Fruit fly (Drosophila melanogaster) whole organism, wandering third instar larva: ENCODE measurements around the gene CG13607.

Source experiments
- Abd-B ChIP-seq: fragments of >200 bp; optimal IDR thresholded peaks from 2 replicates; lab custom pipeline; 2017; ENCODE audit warnings: missing biosample characterization, missing genetic modification characterization
- CG32264 ChIP-seq: fragments of 200-800 bp; sonication (Bioruptor generic); optimal IDR thresholded peaks from 2 replicates; lab custom pipeline; 2016; ENCODE audit warnings: missing biosample characterization, missing genetic modification characterization
- CrebA ChIP-seq: fragments of 200-800 bp; sonication (Bioruptor generic); optimal IDR thresholded peaks from 2 replicates; lab custom pipeline; 2016; ENCODE audit warnings: missing biosample characterization, mild to moderate bottlenecking, missing genetic modification characterization, borderline replicate concordance
- Dfd ChIP-seq: fragments of >200 bp; optimal IDR thresholded peaks from 2 replicates; lab custom pipeline; 2017; ENCODE audit warnings: missing biosample characterization, missing genetic modification characterization
- Dif ChIP-seq: fragments of 200-275, 200-300 bp; sonication (Bioruptor generic); optimal IDR thresholded peaks from 2 replicates; lab custom pipeline; 2018; ENCODE audit warnings: missing biosample characterization, missing genetic modification characterization; ENCODE audit not compliant: partially characterized antibody
- GATAd ChIP-seq: sonication (Bioruptor generic); optimal IDR thresholded peaks from 2 replicates; lab custom pipeline; 2016; ENCODE audit warnings: missing biosample characterization, missing genetic modification characterization
- HLH106 ChIP-seq: fragments of 200-800 bp; optimal IDR thresholded peaks from 3 replicates; lab custom pipeline; 2019; ENCODE audit warnings: missing biosample characterization, mild to moderate bottlenecking, missing genetic modification characterization, moderate library complexity
- Hnf4 ChIP-seq: fragments of 200-800 bp; sonication (Bioruptor generic); optimal IDR thresholded peaks from 2 replicates; lab custom pipeline; 2016; ENCODE audit warnings: missing biosample characterization, mild to moderate bottlenecking, missing genetic modification characterization
- Hr78 ChIP-seq: fragments of >200 bp; optimal IDR thresholded peaks from 2 replicates; lab custom pipeline; 2017; ENCODE audit warnings: missing biosample characterization, missing genetic modification characterization
- Hr83 ChIP-seq: fragments of 200-300 bp; sonication (Bioruptor generic); optimal IDR thresholded peaks from 2 replicates; lab custom pipeline; 2016; ENCODE audit warnings: missing biosample characterization, mild to moderate bottlenecking, missing genetic modification characterization, moderate library complexity; ENCODE audit not compliant: poor library complexity, severe bottlenecking
- Jra ChIP-seq: sonication (Bioruptor generic); optimal IDR thresholded peaks from 2 replicates; lab custom pipeline; 2016; ENCODE audit warnings: missing biosample characterization, missing genetic modification characterization
- Mio ChIP-seq: sonication (Bioruptor generic); optimal IDR thresholded peaks from 2 replicates; lab custom pipeline; 2016; ENCODE audit warnings: missing biosample characterization, missing genetic modification characterization
- Myc ChIP-seq: fragments of >200 bp; optimal IDR thresholded peaks from 2 replicates; lab custom pipeline; 2017
- N ChIP-seq: fragments of >200 bp; optimal IDR thresholded peaks from 2 replicates; lab custom pipeline; 2018; ENCODE audit warnings: missing biosample characterization, missing external identifiers, missing genetic modification characterization
- OdsH ChIP-seq: fragments of 200-800 bp; sonication (Bioruptor generic); optimal IDR thresholded peaks from 2 replicates; lab custom pipeline; 2016; ENCODE audit warnings: missing biosample characterization, mild to moderate bottlenecking, missing genetic modification characterization
- Rel ChIP-seq, 2 experiments: fragments of 200-800 bp; sonication (Bioruptor generic) in 1 of 2; optimal IDR thresholded peaks; 2 replicates in 1 of 2; 3 replicates in 1 of 2; lab custom pipeline; 2016 to 2019; ENCODE audit warnings: mild to moderate bottlenecking in 2 of 2, missing biosample characterization in 2 of 2, missing genetic modification characterization in 2 of 2, moderate library complexity in 1 of 2
- Vsx2 ChIP-seq: fragments of 200-300, 225-300 bp; sonication (Bioruptor generic); optimal IDR thresholded peaks from 2 replicates; lab custom pipeline; 2018; ENCODE audit warnings: missing biosample characterization, missing genetic modification characterization; ENCODE audit not compliant: partially characterized antibody
- br ChIP-seq: fragments of 200-800 bp; sonication (Bioruptor generic); optimal IDR thresholded peaks from 2 replicates; lab custom pipeline; 2016; ENCODE audit warnings: missing biosample characterization, missing genetic modification characterization
- brk ChIP-seq: fragments of 200-800 bp; sonication (Bioruptor generic); optimal IDR thresholded peaks from 2 replicates; lab custom pipeline; 2016; ENCODE audit warnings: missing biosample characterization, mild to moderate bottlenecking, missing genetic modification characterization
- dl ChIP-seq, 2 experiments: fragments of 175-275, 200-275 bp in 1 of 2; fragments of 200-275 bp in 1 of 2; sonication (Bioruptor generic); optimal IDR thresholded peaks; lab custom pipeline; 2018; ENCODE audit warnings: mild to moderate bottlenecking in 2 of 2, missing biosample characterization in 2 of 2, missing genetic modification characterization in 2 of 2, moderate library complexity in 2 of 2; ENCODE audit not compliant: partially characterized antibody in 2 of 2, insufficient read depth in 1 of 2
- dmrt93B ChIP-seq: fragments of 200-800 bp; sonication (Bioruptor generic); optimal IDR thresholded peaks from 2 replicates; lab custom pipeline; 2018; ENCODE audit warnings: missing biosample characterization, mild to moderate bottlenecking, missing genetic modification characterization
- dsf ChIP-seq: sonication (Bioruptor generic); optimal IDR thresholded peaks from 2 replicates; lab custom pipeline; 2016; ENCODE audit warnings: missing biosample characterization, missing genetic modification characterization, borderline replicate concordance
- ey ChIP-seq: fragments of 200-800 bp; sonication (Bioruptor generic); optimal IDR thresholded peaks from 2 replicates; lab custom pipeline; 2016; ENCODE audit warnings: missing biosample characterization, missing genetic modification characterization
- foxo ChIP-seq, 2 experiments: fragments of 200-800 bp; sonication (Bioruptor generic); optimal IDR thresholded peaks; 2 replicates in 1 of 2; 3 replicates in 1 of 2; lab custom pipeline; 2016 to 2017; ENCODE audit warnings: missing biosample characterization in 2 of 2, missing genetic modification characterization in 2 of 2
- fru ChIP-seq: fragments of 200-800 bp; sonication (Bioruptor generic); optimal IDR thresholded peaks from 3 replicates; lab custom pipeline; 2016; ENCODE audit warnings: missing biosample characterization, mild to moderate bottlenecking, missing genetic modification characterization
- h ChIP-seq: fragments of 200-800 bp; sonication (Bioruptor generic); optimal IDR thresholded peaks from 3 replicates; lab custom pipeline; 2016; ENCODE audit warnings: missing biosample characterization, mild to moderate bottlenecking, missing genetic modification characterization
- jim ChIP-seq: fragments of 175-275, 200-325 bp; sonication (Bioruptor generic); optimal IDR thresholded peaks from 2 replicates; lab custom pipeline; 2016; ENCODE audit warnings: missing biosample characterization, mild to moderate bottlenecking, missing genetic modification characterization
- lola ChIP-seq: fragments of >200 bp; optimal IDR thresholded peaks from 2 replicates; lab custom pipeline; 2017; ENCODE audit warnings: missing biosample characterization, missing genetic modification characterization
- pan ChIP-seq: fragments of >200 bp; optimal IDR thresholded peaks from 2 replicates; lab custom pipeline; 2017
- psq ChIP-seq: fragments of 200-800 bp; sonication (Bioruptor generic); optimal IDR thresholded peaks from 3 replicates; lab custom pipeline; 2017; ENCODE audit warnings: missing biosample characterization, mild to moderate bottlenecking, missing genetic modification characterization, moderate library complexity
- rgr ChIP-seq: fragments of 200-800 bp; sonication (Bioruptor generic); optimal IDR thresholded peaks from 3 replicates; lab custom pipeline; 2016; ENCODE audit warnings: missing biosample characterization, mild to moderate bottlenecking, missing genetic modification characterization
- sage ChIP-seq: fragments of 200-800 bp; sonication (Bioruptor generic); optimal IDR thresholded peaks from 2 replicates; lab custom pipeline; 2016; ENCODE audit warnings: missing biosample characterization, mild to moderate bottlenecking, missing genetic modification characterization
- sv ChIP-seq: fragments of 200-800 bp; sonication (Bioruptor generic); optimal IDR thresholded peaks from 3 replicates; lab custom pipeline; 2016; ENCODE audit warnings: missing biosample characterization, missing genetic modification characterization
- tai ChIP-seq: sonication (Bioruptor generic); optimal IDR thresholded peaks from 2 replicates; lab custom pipeline; 2016; ENCODE audit warnings: missing biosample characterization, missing genetic modification characterization
- usp ChIP-seq: fragments of >200 bp; optimal IDR thresholded peaks from 2 replicates; lab custom pipeline; 2017; ENCODE audit warnings: missing biosample characterization, missing genetic modification characterization
- woc ChIP-seq: sonication (Bioruptor generic); optimal IDR thresholded peaks from 2 replicates; lab custom pipeline; 2016; ENCODE audit warnings: missing biosample characterization, mild to moderate bottlenecking, missing genetic modification characterization

Gene CG13607

dm6 chr3R:24103708-24104107 is 12.4 kb downstream of the CG13607 start:
- no peak for TF ChIP-seq Dif
- TF ChIP-seq h (GFP tag; lab: Kevin White, UChicago): no peak
- no peak for TF ChIP-seq Abd-B (GFP tag; lab: Kevin White, UChicago)
- no peak for TF ChIP-seq lola (GFP tag; lab: Kevin White, UChicago)
- TF ChIP-seq Myc (lab: Kevin White, UChicago): no peak

DNA sequence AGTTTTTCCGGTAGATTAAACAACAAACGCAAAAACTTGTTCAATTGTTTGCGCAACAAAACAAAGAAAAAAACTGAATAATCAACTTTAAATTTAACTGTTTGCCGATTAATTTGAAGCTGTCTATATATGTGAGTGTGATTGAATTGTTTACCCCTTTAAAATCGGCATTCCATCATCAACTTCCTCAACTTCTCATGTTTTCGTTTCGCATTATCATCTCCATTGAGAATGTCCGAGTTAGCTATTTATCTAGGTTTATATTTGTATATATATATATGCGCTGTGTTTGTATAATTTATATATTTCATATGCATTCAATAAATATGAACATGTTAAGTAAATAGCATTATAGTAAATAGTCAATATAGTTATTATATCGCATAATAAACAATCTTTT is 13.7 kb downstream of the CG13607 start:
- TF ChIP-seq N (GFP tag; lab: Kevin White, UChicago) (no peak), Hnf4 (no peak), Mio (no peak), sage (GFP tag; lab: Kevin White, UChicago) (no peak), dmrt93B (no peak), h (GFP tag; lab: Kevin White, UChicago) (no peak), ey (GFP tag; lab: Kevin White, UChicago) (no peak), psq (GFP tag; lab: Kevin White, UChicago) (no peak), OdsH (GFP tag; lab: Kevin White, UChicago) (no peak), lola (GFP tag; lab: Kevin White, UChicago) (no peak), pan (lab: Kevin White, UChicago) (no peak), foxo (GFP tag; optimal IDR thresholded peaks at IDR 0.05; lab: Kevin White, UChicago) (no peak), GATAd (GFP tag; lab: Kevin White, UChicago) (no peak), Vsx2 (GFP tag; lab: Kevin White, UChicago) (no peak), tai (GFP tag; lab: Kevin White, UChicago) (no peak), dl (GFP tag; optimal IDR thresholded peaks at IDR 0.05; lab: Kevin White, UChicago; ENCODE audit: insufficient read depth in 1 of 2, partially characterized antibody in 2 of 2) (no peak), br (GFP tag; lab: Kevin White, UChicago) (no peak), woc (no peak)

dm6 chr3R:24101437-24101836 is 14.7 kb downstream of the CG13607 start:
- TF ChIP-seq pan (lab: Kevin White, UChicago): no peak

dm6 chr3R:24100717-24101116 is 15.4 kb downstream of the CG13607 start:
- TF ChIP-seq psq (GFP tag; lab: Kevin White, UChicago) (peak; percentile 62), foxo (GFP tag; optimal IDR thresholded peaks at IDR 0.05; lab: Kevin White, UChicago) (no peak)

DNA sequence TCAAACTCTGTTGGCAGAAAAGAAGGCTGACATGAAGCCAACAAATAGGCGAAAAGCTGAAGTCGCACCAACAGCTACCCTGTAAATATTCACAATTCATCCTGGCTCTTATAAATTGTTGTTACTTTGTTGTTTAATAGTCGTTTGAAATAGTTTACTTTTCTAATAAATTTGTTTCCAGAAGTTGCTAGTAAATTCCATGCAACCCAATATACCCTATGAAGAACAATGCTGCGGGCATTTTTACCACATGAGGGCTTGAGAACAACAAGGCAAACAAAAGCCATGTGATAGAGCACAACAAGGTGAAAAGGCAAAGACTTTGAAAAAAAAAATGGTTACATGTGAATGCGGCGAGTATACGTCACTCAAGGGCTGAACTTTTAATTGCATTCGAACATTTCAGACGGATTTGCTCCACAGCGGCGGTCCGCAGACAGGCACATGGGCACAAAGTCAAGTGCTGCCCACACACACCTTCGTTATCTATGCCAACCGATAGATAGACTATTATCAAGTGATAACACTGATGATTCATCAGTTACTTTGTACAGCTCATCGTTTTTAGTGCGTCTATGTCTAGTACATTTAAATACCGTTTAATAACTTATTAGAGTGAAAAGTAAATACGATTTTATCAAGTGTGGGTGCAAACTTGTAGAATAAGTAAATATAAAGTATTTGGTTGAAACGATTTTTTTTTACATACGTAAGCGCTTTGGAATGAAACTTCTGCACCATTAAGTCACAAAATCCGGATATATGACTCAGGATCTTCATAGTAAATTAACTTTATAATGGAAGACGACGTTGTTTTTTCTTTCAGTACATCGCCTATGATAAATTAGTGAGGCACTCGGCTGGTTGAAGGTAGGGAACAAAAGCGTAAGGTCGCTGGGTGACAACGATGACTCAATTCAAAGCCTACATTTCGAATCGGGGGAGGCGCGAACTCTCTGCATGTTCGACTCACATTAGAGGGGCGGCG is 16.8 kb downstream of the CG13607 start:
- TF ChIP-seq Hr78 (GFP tag; lab: Kevin White, UChicago) (no peak), sv (GFP tag; lab: Kevin White, UChicago) (peak; percentile 83), Hnf4 (peak; percentile 5), brk (GFP tag; lab: Kevin White, UChicago) (no peak), Hr83 (GFP tag; lab: Kevin White, UChicago) (no peak), CG32264 (GFP tag; lab: Kevin White, UChicago) (peak; percentile 39), woc (peak; percentile 60), OdsH (GFP tag; lab: Kevin White, UChicago) (peak; percentile 75), lola (GFP tag; lab: Kevin White, UChicago) (no peak), dsf (GFP tag; lab: Kevin White, UChicago) (no peak), pan (lab: Kevin White, UChicago) (peak; percentile 31), rgr (GFP tag; lab: Kevin White, UChicago) (peak; percentile 81), dmrt93B (peak; percentile 43), Jra (GFP tag; lab: Kevin White, UChicago) (no peak), GATAd (GFP tag; lab: Kevin White, UChicago) (no peak), Dfd (no peak), Mio (no peak), br (GFP tag; lab: Kevin White, UChicago) (peak; percentile 73), tai (GFP tag; lab: Kevin White, UChicago) (peak; percentile 26), foxo (GFP tag; optimal IDR thresholded peaks at IDR 0.05; lab: Kevin White, UChicago) (peak; percentile 5 to 76), Myc (lab: Kevin White, UChicago) (no peak), psq (GFP tag; lab: Kevin White, UChicago) (peak; percentile 62), Rel (GFP tag; optimal IDR thresholded peaks at IDR 0.05; lab: Kevin White, UChicago) (no peak), Rel (tag; optimal IDR thresholded peaks at IDR 0.05; lab: Kevin White, UChicago) (no peak), ey (GFP tag; lab: Kevin White, UChicago) (peak; percentile 80), fru (GFP tag; lab: Kevin White, UChicago) (peak; percentile 70), HLH106 (tag; lab: Kevin White, UChicago) (peak; percentile 55), CrebA (no peak), Abd-B (GFP tag; lab: Kevin White, UChicago) (no peak), Vsx2 (GFP tag; lab: Kevin White, UChicago) (no peak), jim (GFP tag; lab: Kevin White, UChicago) (no peak), N (GFP tag; lab: Kevin White, UChicago) (no peak), Dif (no peak), usp (GFP tag; lab: Kevin White, UChicago) (no peak), sage (GFP tag; lab: Kevin White, UChicago) (no peak)
